Fruit fly (Drosophila melanogaster): ENCODE results near the gene Csl4.

DNA sequence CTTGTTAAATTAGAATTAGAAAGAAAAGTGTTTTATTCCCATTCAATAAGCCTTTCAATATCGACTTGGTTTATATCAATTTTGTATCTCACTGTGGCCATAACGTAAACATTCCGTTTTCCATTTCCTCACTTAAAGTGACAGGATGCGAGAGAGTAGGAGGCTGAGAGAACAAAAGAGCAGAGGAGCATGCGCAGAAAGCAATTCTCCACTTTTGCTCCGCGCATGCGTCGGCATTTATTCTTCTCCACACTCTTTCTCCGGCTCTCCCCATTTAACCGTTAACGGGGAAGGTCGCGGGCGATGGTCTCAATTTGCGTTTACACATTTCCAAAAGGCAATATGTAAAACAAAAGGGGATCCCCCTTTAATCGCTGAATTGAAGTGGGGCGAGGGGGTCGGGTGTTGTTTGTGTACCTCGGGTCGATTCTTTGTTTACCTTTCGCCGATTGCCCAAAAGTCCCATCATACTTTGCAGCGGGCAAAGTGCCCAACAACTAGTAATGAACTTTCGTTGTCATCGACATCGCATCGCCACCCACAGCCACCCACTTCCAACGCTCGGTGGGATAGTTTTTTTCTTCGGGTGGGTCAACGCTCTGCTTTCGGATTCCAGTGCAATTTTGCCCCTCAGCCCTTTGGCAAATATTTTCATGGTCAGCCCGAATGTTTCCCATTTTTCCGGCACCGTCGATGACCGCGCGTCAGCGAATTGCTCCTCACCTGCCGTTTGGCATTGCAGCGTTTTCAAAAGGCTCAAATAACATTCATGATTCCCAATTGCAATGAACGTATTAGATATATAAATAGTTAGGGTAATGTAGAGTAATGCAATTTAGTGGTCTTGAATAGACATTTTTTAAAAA is 45.5 kb upstream of the Csl4 start:
- TF ChIP-seq EcR (GFP tag; optimal IDR thresholded peaks at IDR 0.05): peak; percentile 44
- TF ChIP-seq fd96Ca (GFP tag; IDR thresholded peaks at IDR 0.05): no peak
- no peak for TF ChIP-seq D1 (tag; optimal IDR thresholded peaks at IDR 0.05)

Data from whole organism, pupa.